Fruit fly (Drosophila melanogaster): ENCODE measurements around the gene RhoGAP92B.

Gene RhoGAP92B

dm6 chr3R:19863979-19864775, 40.8 kb upstream of the RhoGAP92B start, which contains the start of the genes CG4572 and CG4686 (continued):
- TF ChIP-seq org-1 (GFP tag; optimal IDR thresholded peaks at IDR 0.05), result peak; percentile 39
- TF ChIP-seq CG10654 (GFP tag; optimal IDR thresholded peaks at IDR 0.05), result peak; percentile 75
- no peak for TF ChIP-seq bbx (GFP tag; IDR thresholded peaks at IDR 0.05; ENCODE audit: partially characterized antibody)
- peak; percentile 95 for TF ChIP-seq sens (GFP tag)
- peak; percentile 79 for TF ChIP-seq Xbp1 (GFP tag; optimal IDR thresholded peaks at IDR 0.05)
- no peak for TF ChIP-seq br (optimal IDR thresholded peaks at IDR 0.05)
- TF ChIP-seq CG7839 (tag; optimal IDR thresholded peaks at IDR 0.05), result peak; percentile 69
- TF ChIP-seq cad (GFP tag; optimal IDR thresholded peaks at IDR 0.05), result no peak
- peak; percentile 44; the same call in 1 of the 3 replicates for TF ChIP-seq CG6175 (GFP tag; IDR thresholded peaks at IDR 0.05)
- peak; percentile 73 for TF ChIP-seq CG12942 (GFP tag; optimal IDR thresholded peaks at IDR 0.05)
- TF ChIP-seq D19B (GFP tag; optimal IDR thresholded peaks at IDR 0.05), result peak; percentile 56
- no peak for TF ChIP-seq Dfd (GFP tag; optimal IDR thresholded peaks at IDR 0.05)
- peak; percentile 60 for TF ChIP-seq YL-1 (GFP tag; optimal IDR thresholded peaks at IDR 0.05)
- no peak for TF ChIP-seq CG1832 (GFP tag; optimal IDR thresholded peaks at IDR 0.05)
- TF ChIP-seq CG31224 (GFP tag; IDR thresholded peaks at IDR 0.05), result peak; percentile 69; the same call in 1 of the 2 replicates
- TF ChIP-seq Doc2 (GFP tag; IDR thresholded peaks at IDR 0.05), result no peak
- no peak for TF ChIP-seq z (GFP tag; IDR thresholded peaks at IDR 0.05)
- peak; percentile 81 for TF ChIP-seq trem (tag; optimal IDR thresholded peaks at IDR 0.05)
- TF ChIP-seq da (GFP tag; optimal IDR thresholded peaks at IDR 0.05), result no peak
- TF ChIP-seq CG31441 (GFP tag; IDR thresholded peaks at IDR 0.05), result peak; percentile 92
- TF ChIP-seq crc (GFP tag; optimal IDR thresholded peaks at IDR 0.05), result peak; percentile 60
- TF ChIP-seq Ets65A (GFP tag), result peak; percentile 99
- peak; percentile 86 for TF ChIP-seq CG32532 (GFP tag; IDR thresholded peaks at IDR 0.05)
- TF ChIP-seq run (tag; optimal IDR thresholded peaks at IDR 0.05), result peak; percentile 28
- no peak for TF ChIP-seq CG16813 (GFP tag; IDR thresholded peaks at IDR 0.05; ENCODE audit: partially characterized antibody)
- TF ChIP-seq CTCF (GFP tag; optimal IDR thresholded peaks at IDR 0.05), result peak; percentile 11
- peak; percentile 31 for TF ChIP-seq CG6813 (GFP tag; optimal IDR thresholded peaks at IDR 0.05)
- 0 out of 2 replicates have a peak, but pooled peaks have one; percentile 39 for TF ChIP-seq unc-4 (GFP tag; IDR thresholded peaks at IDR 0.05; ENCODE audit: partially characterized antibody)
- TF ChIP-seq CG5953 (GFP tag; IDR thresholded peaks at IDR 0.05), result no peak
- peak; percentile 67; the same call in 2 of the 3 replicates for TF ChIP-seq gce (GFP tag; IDR thresholded peaks at IDR 0.05)
- TF ChIP-seq CG5245 (GFP tag; optimal IDR thresholded peaks at IDR 0.05), result peak; percentile 36
- TF ChIP-seq Hand (GFP tag; optimal IDR thresholded peaks at IDR 0.05), result no peak
- TF ChIP-seq CG12104 (GFP tag; optimal IDR thresholded peaks at IDR 0.05), result peak; percentile 67
- TF ChIP-seq sug (tag; optimal IDR thresholded peaks at IDR 0.05), result peak; percentile 78
- peak; percentile 22 for TF ChIP-seq CG9797 (GFP tag; optimal IDR thresholded peaks at IDR 0.05)
- TF ChIP-seq zf30C (GFP tag; optimal IDR thresholded peaks at IDR 0.05), result peak; percentile 87
- peak; percentile 92 for TF ChIP-seq rib (GFP tag; IDR thresholded peaks at IDR 0.05)
- no peak for TF ChIP-seq zen2 (GFP tag; IDR thresholded peaks at IDR 0.05; ENCODE audit: partially characterized antibody)
- peak; percentile 48 for TF ChIP-seq kah (GFP tag; optimal IDR thresholded peaks at IDR 0.05)
- TF ChIP-seq vvl (GFP tag; IDR thresholded peaks at IDR 0.05), result peak; percentile 71; the same call in 1 of the 2 replicates
- TF ChIP-seq CG7928 (GFP tag; optimal IDR thresholded peaks at IDR 0.05), result peak; percentile 32
- TF ChIP-seq C15 (GFP tag; IDR thresholded peaks at IDR 0.05), result no peak
- peak; percentile 39; the same call in 1 of the 3 replicates for TF ChIP-seq CG11560 (tag; IDR thresholded peaks at IDR 0.05)
- peak; percentile 72 for TF ChIP-seq Dek (tag; optimal IDR thresholded peaks at IDR 0.05)
- TF ChIP-seq wor (GFP tag; IDR thresholded peaks at IDR 0.05), result peak; percentile 40; the same call in 1 of the 2 replicates
- TF ChIP-seq CG13123 (GFP tag; optimal IDR thresholded peaks at IDR 0.05), result peak; percentile 34
- TF ChIP-seq CG34422 (GFP tag; IDR thresholded peaks at IDR 0.05), result peak; percentile 85
- peak; percentile 85 for TF ChIP-seq HLH54F (GFP tag; optimal IDR thresholded peaks at IDR 0.05)
- TF ChIP-seq Chrac-16 (GFP tag; optimal IDR thresholded peaks at IDR 0.05), result peak; percentile 64
- peak; percentile 18 for TF ChIP-seq CG17802 (tag; optimal IDR thresholded peaks at IDR 0.05)
- peak; percentile 7 for TF ChIP-seq CG7987 (GFP tag; optimal IDR thresholded peaks at IDR 0.05)

Measured in whole organism, embryonic.